Fruit fly (Drosophila melanogaster): ENCODE measurements around the gene GluRIIC.

The GluRIIC gene

DNA sequence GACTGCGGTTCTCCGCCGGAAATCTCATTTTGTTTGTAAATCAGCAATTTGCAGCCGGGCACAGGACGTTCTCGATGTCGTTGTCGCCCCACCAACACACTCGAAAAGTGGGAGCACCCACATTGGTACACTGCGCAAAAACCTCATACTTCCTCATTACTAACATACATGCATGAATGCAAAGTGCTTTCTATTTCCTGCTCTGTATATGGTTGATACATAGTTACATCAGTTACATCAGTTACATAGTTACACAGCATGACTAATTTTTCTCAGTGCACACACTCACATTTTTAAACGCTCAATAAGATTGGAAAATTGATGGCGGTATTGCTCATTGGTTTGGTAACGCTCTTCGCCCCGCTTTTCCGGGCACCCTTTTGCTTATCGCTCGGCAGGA is 16.8 kb upstream of the GluRIIC start (continued):
- TF ChIP-seq CG14860 (GFP tag; IDR thresholded peaks at IDR 0.05; ENCODE audit: partially characterized antibody) (no peak), CG17359 (tag; optimal IDR thresholded peaks at IDR 0.05) (peak; percentile 2), ATbp (GFP tag; optimal IDR thresholded peaks at IDR 0.05) (peak; percentile 36), fd96Cb (tag; optimal IDR thresholded peaks at IDR 0.05) (peak; percentile 14), zfh1 (GFP tag; IDR thresholded peaks at IDR 0.05) (peak; percentile 30; the same call in 1 of the 3 replicates), YL-1 (GFP tag; optimal IDR thresholded peaks at IDR 0.05) (no peak), CG34376 (GFP tag; optimal IDR thresholded peaks at IDR 0.05) (no peak), CG8290 (GFP tag; optimal IDR thresholded peaks at IDR 0.05) (no peak), CG8290 (tag; optimal IDR thresholded peaks at IDR 0.05) (peak in 1 of 2 experiments; percentile 68), CG11723 (GFP tag; optimal IDR thresholded peaks at IDR 0.05) (no peak), CG18599 (GFP tag; optimal IDR thresholded peaks at IDR 0.05) (peak; percentile 44), CG14965 (GFP tag; optimal IDR thresholded peaks at IDR 0.05; ENCODE audit: borderline replicate concordance) (no peak), tup (GFP tag; optimal IDR thresholded peaks at IDR 0.05) (no peak), Antp (GFP tag; optimal IDR thresholded peaks at IDR 0.05) (peak; percentile 9), CG2199 (GFP tag; IDR thresholded peaks at IDR 0.05) (no peak), CG9817 (tag; optimal IDR thresholded peaks at IDR 0.05) (peak; percentile 10), row (GFP tag; IDR thresholded peaks at IDR 0.05) (peak; percentile 49), phol (tag; optimal IDR thresholded peaks at IDR 0.05) (peak; percentile 11), Drgx (GFP tag; IDR thresholded peaks at IDR 0.05) (no peak), CG15514 (GFP tag; optimal IDR thresholded peaks at IDR 0.05) (peak; percentile 7), dmrt99B (tag; optimal IDR thresholded peaks at IDR 0.05) (peak; percentile 23), CG3838 (GFP tag; optimal IDR thresholded peaks at IDR 0.05) (no peak), Dbx (GFP tag; IDR thresholded peaks at IDR 0.05) (0 out of 3 replicates have a peak, but pooled peaks have one; percentile 43), CG12659 (GFP tag; optimal IDR thresholded peaks at IDR 0.05) (peak; percentile 19), odd (GFP tag; optimal IDR thresholded peaks at IDR 0.05) (no peak), Hr51 (GFP tag; optimal IDR thresholded peaks at IDR 0.05) (peak in 1 of 2 experiments; percentile 19), Vsx1 (GFP tag; optimal IDR thresholded peaks at IDR 0.05) (no peak), CG3726 (GFP tag; IDR thresholded peaks at IDR 0.05) (no peak), tin (GFP tag; optimal IDR thresholded peaks at IDR 0.05) (peak; percentile 13), CG10654 (GFP tag; optimal IDR thresholded peaks at IDR 0.05) (no peak), slou (GFP tag; optimal IDR thresholded peaks at IDR 0.05) (no peak), bsh (GFP tag; optimal IDR thresholded peaks at IDR 0.05) (peak in 1 of 2 experiments; percentile 29), CG12391 (tag; optimal IDR thresholded peaks at IDR 0.05) (peak; percentile 8), CG2712 (tag; optimal IDR thresholded peaks at IDR 0.05) (peak; percentile 21), CG4360 (GFP tag; IDR thresholded peaks at IDR 0.05) (no peak), Lhr (GFP tag; optimal IDR thresholded peaks at IDR 0.05) (no peak), Med (GFP tag) (peak; percentile 76), Ptx1 (GFP tag; IDR thresholded peaks at IDR 0.05) (peak; percentile 38; the same call in 1 of the 2 replicates), lab (GFP tag; optimal IDR thresholded peaks at IDR 0.05) (peak; percentile 46), CG6813 (GFP tag; optimal IDR thresholded peaks at IDR 0.05) (peak; percentile 26), unc-4 (GFP tag; IDR thresholded peaks at IDR 0.05; ENCODE audit: partially characterized antibody) (no peak), Fer3 (tag; optimal IDR thresholded peaks at IDR 0.05) (peak; percentile 27), MBD-R2 (GFP tag; IDR thresholded peaks at IDR 0.05) (0 out of 2 replicates have a peak, but pooled peaks have one; percentile 18), ssp (GFP tag; IDR thresholded peaks at IDR 0.05) (no peak), HLHmδ (GFP tag; optimal IDR thresholded peaks at IDR 0.05) (no peak), CG31365 (tag; optimal IDR thresholded peaks at IDR 0.05) (no peak), CG11085 (GFP tag; IDR thresholded peaks at IDR 0.05) (peak; percentile 13; the same call in 1 of the 2 replicates), sens (GFP tag) (peak; percentile 62), BtbVII (GFP tag; optimal IDR thresholded peaks at IDR 0.05) (no peak), fd102C (GFP tag; optimal IDR thresholded peaks at IDR 0.05) (no peak)
